Worm (Caenorhabditis elegans): ENCODE data around the gene dnj-5.

ce11 chrII:6836762-6837566 lies 21.1 kb downstream of the dnj-5 start:
- TF ChIP-seq sea-1 (GFP tag; conservative IDR thresholded peaks at IDR 0.05) (no peak), aly-1 (tag; optimal IDR thresholded peaks at IDR 0.05) (no peak), tbx-37 (GFP tag; conservative IDR thresholded peaks at IDR 0.05) (no peak), tbx-11 (GFP tag; IDR thresholded peaks at IDR 0.05) (no peak), ama-1 (optimal IDR thresholded peaks at IDR 0.05) (no peak), scrt-1 (GFP tag; IDR thresholded peaks at IDR 0.05) (no peak), hmg-4 (GFP tag; optimal IDR thresholded peaks at IDR 0.05) (no peak), flt-1 (GFP tag; IDR thresholded peaks at IDR 0.05) (no peak), ceh-13 (GFP tag; optimal IDR thresholded peaks at IDR 0.05) (no peak), ceh-36 (tag; optimal IDR thresholded peaks at IDR 0.05) (no peak), F13C5.2 (tag; optimal IDR thresholded peaks at IDR 0.05) (no peak), hnd-1 (tag; optimal IDR thresholded peaks at IDR 0.05) (no peak)
